Fruit fly (Drosophila melanogaster) whole organism, embryonic: ENCODE results near the gene CG15186.

Experiments used
- ATbp ChIP-seq: fragments of 200-800 bp; sonication (Bioruptor generic); optimal IDR thresholded peaks from 2 replicates; lab custom pipeline; 2017; ENCODE audit warnings: missing biosample characterization, mild to moderate bottlenecking, missing genetic modification characterization, missing genetic modification reagents
- Bdp1 ChIP-seq: fragments of 200-800 bp; sonication (Bioruptor generic); optimal IDR thresholded peaks from 3 replicates; lab custom pipeline; 2016; ENCODE audit warnings: missing biosample characterization, missing genetic modification characterization
- C15 ChIP-seq: fragments of 200-800 bp; sonication (Bioruptor generic); IDR thresholded peaks from 3 replicates; pipeline ENCODE4 v1.3.6; 2022; ENCODE audit warnings: missing biosample characterization, missing genetic modification characterization
- CG10209 ChIP-seq: fragments of 200-800 bp; sonication (Bioruptor generic); optimal IDR thresholded peaks from 3 replicates; lab custom pipeline; 2017; ENCODE audit warnings: missing biosample characterization, mild to moderate bottlenecking, missing genetic modification characterization, missing genetic modification reagents
- CG10267 ChIP-seq: fragments of 200-800 bp; sonication (Bioruptor generic); optimal IDR thresholded peaks from 2 replicates; lab custom pipeline; 2018; ENCODE audit warnings: missing biosample characterization, mild to moderate bottlenecking, missing genetic modification characterization, moderate library complexity
- CG10366 ChIP-seq: fragments of 200-800 bp; sonication (Bioruptor generic); IDR thresholded peaks from 2 replicates; pipeline ENCODE4 v1.3.6; 2022; ENCODE audit warnings: missing biosample characterization, missing genetic modification characterization
- CG10979 ChIP-seq: fragments of 200-800 bp; sonication (Bioruptor generic); optimal IDR thresholded peaks from 2 replicates; lab custom pipeline; 2018; ENCODE audit warnings: missing biosample characterization, mild to moderate bottlenecking, missing genetic modification characterization, moderate library complexity
- CG11398 ChIP-seq: fragments of 200-800 bp; sonication (Bioruptor generic); optimal IDR thresholded peaks from 2 replicates; lab custom pipeline; 2016; ENCODE audit warnings: missing biosample characterization, missing genetic modification characterization
- CG11723 ChIP-seq: fragments of 200-800 bp; sonication (Bioruptor generic); optimal IDR thresholded peaks from 2 replicates; lab custom pipeline; 2017; ENCODE audit warnings: missing biosample characterization, mild to moderate bottlenecking, missing genetic modification characterization
- CG12071 ChIP-seq: fragments of 200-800 bp; sonication (Bioruptor generic); optimal IDR thresholded peaks from 3 replicates; lab custom pipeline; 2018; ENCODE audit warnings: missing biosample characterization, mild to moderate bottlenecking, missing genetic modification characterization
- CG12236 ChIP-seq: fragments of 200-800 bp; sonication (Bioruptor generic); optimal IDR thresholded peaks from 2 replicates; lab custom pipeline; 2016; ENCODE audit warnings: missing biosample characterization, missing genetic modification characterization
- CG12391 ChIP-seq: fragments of 200-800 bp; sonication (Bioruptor generic); optimal IDR thresholded peaks from 3 replicates; lab custom pipeline; 2018; ENCODE audit warnings: missing biosample characterization, mild to moderate bottlenecking, missing genetic modification characterization, moderate library complexity
- CG13775 ChIP-seq: fragments of 200-800 bp; sonication (Bioruptor generic); optimal IDR thresholded peaks from 3 replicates; lab custom pipeline; 2017; ENCODE audit warnings: missing biosample characterization, mild to moderate bottlenecking, missing genetic modification characterization
- CG14667 ChIP-seq: fragments of 200-800 bp; sonication (Bioruptor generic); IDR thresholded peaks from 2 replicates; pipeline ENCODE4 v1.3.6; 2022; ENCODE audit warnings: missing biosample characterization, missing genetic modification characterization
- CG1529 ChIP-seq: fragments of 200-800 bp; sonication (Bioruptor generic); optimal IDR thresholded peaks from 3 replicates; lab custom pipeline; 2018; ENCODE audit warnings: missing biosample characterization, missing genetic modification characterization
- CG15601 ChIP-seq: fragments of 200-800 bp; sonication (Bioruptor generic); optimal IDR thresholded peaks from 3 replicates; lab custom pipeline; 2019; ENCODE audit warnings: missing biosample characterization, mild to moderate bottlenecking, missing genetic modification characterization, moderate library complexity
- CG16863 ChIP-seq: fragments of 200-800 bp; sonication (Bioruptor generic); optimal IDR thresholded peaks from 3 replicates; lab custom pipeline; 2016; ENCODE audit warnings: missing biosample characterization, missing genetic modification characterization
- CG17359 ChIP-seq: fragments of 200-800 bp; sonication (Bioruptor generic); optimal IDR thresholded peaks from 3 replicates; lab custom pipeline; 2018; ENCODE audit warnings: missing biosample characterization, mild to moderate bottlenecking, missing genetic modification characterization, moderate library complexity
- CG18599 ChIP-seq: fragments of 200-800 bp; sonication (Bioruptor generic); optimal IDR thresholded peaks from 3 replicates; lab custom pipeline; 2017; ENCODE audit warnings: missing biosample characterization, missing genetic modification characterization, mild to moderate bottlenecking, moderate library complexity, missing genetic modification reagents
- CG2875 ChIP-seq: fragments of 200-800 bp; sonication (Bioruptor generic); optimal IDR thresholded peaks from 2 replicates; lab custom pipeline; 2017; ENCODE audit warnings: missing biosample characterization, mild to moderate bottlenecking, missing genetic modification characterization, missing genetic modification reagents
- CG3407 ChIP-seq: fragments of 200-800 bp; sonication (Bioruptor generic); optimal IDR thresholded peaks from 2 replicates; lab custom pipeline; 2018; ENCODE audit warnings: missing biosample characterization, mild to moderate bottlenecking, missing genetic modification characterization
- CG3726 ChIP-seq: fragments of 200-800 bp; sonication (Bioruptor generic); IDR thresholded peaks from 3 replicates; pipeline ENCODE4, ENCODE4 v1.3.6; 2022; ENCODE audit warnings: missing biosample characterization, missing genetic modification characterization
- CG8281 ChIP-seq: fragments of 200-800 bp; sonication (Bioruptor generic); optimal IDR thresholded peaks from 2 replicates; lab custom pipeline; 2018; ENCODE audit warnings: missing biosample characterization, mild to moderate bottlenecking, missing genetic modification characterization, moderate library complexity
- CG9727 ChIP-seq: fragments of 200-800 bp; sonication (Bioruptor generic); optimal IDR thresholded peaks from 3 replicates; lab custom pipeline; 2017; ENCODE audit warnings: missing biosample characterization, mild to moderate bottlenecking, missing genetic modification characterization
- Deaf1 ChIP-seq: fragments of 200-800 bp; optimal IDR thresholded peaks from 3 replicates; lab custom pipeline; 2019; ENCODE audit warnings: missing biosample characterization, mild to moderate bottlenecking, missing genetic modification characterization, moderate library complexity
- Dek ChIP-seq: fragments of 200-800 bp; sonication (Bioruptor generic); optimal IDR thresholded peaks from 3 replicates; lab custom pipeline; 2019; ENCODE audit warnings: missing biosample characterization, mild to moderate bottlenecking, missing genetic modification characterization, moderate library complexity
- Dp ChIP-seq: fragments of 200-800 bp; sonication (Bioruptor generic); optimal IDR thresholded peaks from 2 replicates; lab custom pipeline; 2018; ENCODE audit warnings: missing biosample characterization, mild to moderate bottlenecking, missing genetic modification characterization, moderate library complexity
- Lhr ChIP-seq: fragments of 200-800 bp; sonication (Bioruptor generic); optimal IDR thresholded peaks from 3 replicates; lab custom pipeline; 2017; ENCODE audit warnings: mild to moderate bottlenecking, missing biosample characterization, missing genetic modification reagents, missing genetic modification characterization
- Mrtf ChIP-seq: fragments of 200-800 bp; sonication (Bioruptor generic); IDR thresholded peaks from 3 replicates; pipeline ENCODE4 v1.3.6; 2022; ENCODE audit warnings: missing biosample characterization, missing genetic modification characterization
- Nf-YB ChIP-seq: fragments of 200-800 bp; sonication (Bioruptor generic); optimal IDR thresholded peaks from 3 replicates; lab custom pipeline; 2019; ENCODE audit warnings: missing biosample characterization, mild to moderate bottlenecking, missing genetic modification characterization, moderate library complexity
- Rfx ChIP-seq: fragments of 200-800 bp; sonication (Bioruptor generic); IDR thresholded peaks from 2 replicates; pipeline ENCODE4 v1.3.6; 2022; ENCODE audit warnings: missing biosample characterization, missing genetic modification characterization
- Stat92E ChIP-seq, 3 experiments: fragments of >200 bp in 2 of 3; fragments of 200-800 bp in 1 of 3; sonication (Bioruptor generic) in 1 of 3; optimal IDR thresholded peaks; 2 replicates each; lab custom pipeline; 2017 to 2019; ENCODE audit warnings: missing biosample characterization in 3 of 3, missing genetic modification characterization in 3 of 3, mild to moderate bottlenecking in 1 of 3, moderate library complexity in 1 of 3
- TFAM ChIP-seq: fragments of 200-800 bp; sonication (Bioruptor generic); optimal IDR thresholded peaks from 2 replicates; lab custom pipeline; 2017; ENCODE audit warnings: missing biosample characterization, missing genetic modification characterization, inconsistent platforms
- cg ChIP-seq: fragments of 200-800 bp; sonication (Bioruptor generic); optimal IDR thresholded peaks from 3 replicates; lab custom pipeline; 2019; ENCODE audit warnings: missing biosample characterization, mild to moderate bottlenecking, missing genetic modification characterization, moderate library complexity
- dimm ChIP-seq: fragments of 200-800 bp; sonication (Bioruptor generic); IDR thresholded peaks from 2 replicates; pipeline ENCODE4 v1.3.6; 2022; ENCODE audit warnings: missing biosample characterization, missing genetic modification characterization
- dm ChIP-seq: fragments of 200-800 bp; sonication (Bioruptor generic); optimal IDR thresholded peaks from 3 replicates; lab custom pipeline; 2016; ENCODE audit warnings: missing biosample characterization, missing genetic modification characterization
- dpn ChIP-seq, 2 experiments: fragments of 200-800 bp; sonication (Bioruptor generic); optimal IDR thresholded peaks; 3 replicates each; lab custom pipeline; 2016; ENCODE audit warnings: missing biosample characterization in 2 of 2, missing genetic modification characterization in 2 of 2
- esg ChIP-seq: fragments of 200-800 bp; sonication (Bioruptor generic); conservative IDR thresholded peaks from 2 replicates; pipeline ENCODE4 v1.3.6; 2022; ENCODE audit warnings: missing biosample characterization, missing genetic modification characterization
- fd64A ChIP-seq: fragments of 200-800 bp; sonication (Bioruptor generic); optimal IDR thresholded peaks from 3 replicates; lab custom pipeline; 2018; ENCODE audit warnings: missing biosample characterization, mild to moderate bottlenecking, missing genetic modification characterization
- gcm ChIP-seq: fragments of 200-800 bp; sonication (Bioruptor generic); optimal IDR thresholded peaks from 2 replicates; lab custom pipeline; 2019; ENCODE audit warnings: missing biosample characterization, mild to moderate bottlenecking, missing genetic modification characterization, moderate library complexity
- gem ChIP-seq: fragments of 200-800 bp; sonication (Bioruptor generic); optimal IDR thresholded peaks from 2 replicates; lab custom pipeline; 2019; ENCODE audit warnings: missing biosample characterization, mild to moderate bottlenecking, missing genetic modification characterization, moderate library complexity
- lilli ChIP-seq: fragments of 200-800 bp; sonication (Bioruptor generic); optimal IDR thresholded peaks from 3 replicates; lab custom pipeline; 2016; ENCODE audit warnings: missing biosample characterization, missing genetic modification characterization
- lmd ChIP-seq: fragments of 200-800 bp; sonication (Bioruptor generic); IDR thresholded peaks from 2 replicates; pipeline ENCODE4 v1.3.6; 2022; ENCODE audit warnings: missing biosample characterization, missing genetic modification characterization
- oc ChIP-seq: fragments of 200-800 bp; sonication (Bioruptor generic); optimal IDR thresholded peaks from 2 replicates; lab custom pipeline; 2018; ENCODE audit warnings: missing biosample characterization, mild to moderate bottlenecking, missing genetic modification characterization, moderate library complexity
- odd ChIP-seq: fragments of 200-800 bp; sonication (Bioruptor generic); optimal IDR thresholded peaks from 2 replicates; lab custom pipeline; 2017; ENCODE audit warnings: missing biosample characterization, mild to moderate bottlenecking, missing genetic modification characterization
- pzg ChIP-seq: fragments of 200-800 bp; sonication (Bioruptor generic); optimal IDR thresholded peaks from 3 replicates; lab custom pipeline; 2018; ENCODE audit warnings: missing biosample characterization, mild to moderate bottlenecking, missing genetic modification characterization, moderate library complexity
- slp2 ChIP-seq: fragments of 200-800 bp; sonication (Bioruptor generic); optimal IDR thresholded peaks from 2 replicates; lab custom pipeline; 2016; ENCODE audit warnings: missing biosample characterization, missing genetic modification characterization
- tio ChIP-seq: fragments of 200-800 bp; sonication (Bioruptor generic); optimal IDR thresholded peaks from 2 replicates; lab custom pipeline; 2017; ENCODE audit warnings: missing biosample characterization, missing genetic modification characterization, inconsistent platforms
- usp ChIP-seq: fragments of >200 bp; optimal IDR thresholded peaks from 2 replicates; lab custom pipeline; 2017; ENCODE audit warnings: missing biosample characterization, missing genetic modification characterization

Gene CG15186

dm6 chr3R:6467646-6468350 is 10.3 kb upstream of the CG15186 start:
- TF ChIP-seq CG12391 (tag; lab: Kevin White, UChicago): peak; percentile 76
- peak; percentile 4 for TF ChIP-seq dm (GFP tag; lab: Kevin White, UChicago)
- no peak for TF ChIP-seq Dp (GFP tag; lab: Kevin White, UChicago)
- TF ChIP-seq Dek (tag; lab: Kevin White, UChicago): peak; percentile 31
- TF ChIP-seq dimm (GFP tag; lab: Robert Waterston, UW): peak; percentile 9; the same call in 1 of the 2 replicates
- no peak for TF ChIP-seq pzg (GFP tag; lab: Kevin White, UChicago)
- TF ChIP-seq CG9727 (GFP tag; lab: Kevin White, UChicago): peak; percentile 10
- TF ChIP-seq CG18599: no peak
- TF ChIP-seq CG10979 (tag; lab: Kevin White, UChicago): peak; percentile 23
- peak; percentile 58 for TF ChIP-seq CG10209 (GFP tag; lab: Kevin White, UChicago)
- peak; percentile 35 for TF ChIP-seq lmd (GFP tag; lab: Robert Waterston, UW)
- peak; percentile 60 for TF ChIP-seq esg (GFP tag; lab: Robert Waterston, UW)
- peak; percentile 31 for TF ChIP-seq CG13775 (GFP tag; lab: Kevin White, UChicago)
- peak; percentile 51 for TF ChIP-seq CG17359 (tag; lab: Kevin White, UChicago)
- TF ChIP-seq TFAM (GFP tag; lab: Kevin White, UChicago): no peak
- TF ChIP-seq Lhr (GFP tag; lab: Kevin White, UChicago): peak; percentile 34
- peak; percentile 62 for TF ChIP-seq CG16863 (GFP tag; lab: Kevin White, UChicago)
- TF ChIP-seq CG11723 (GFP tag; lab: Kevin White, UChicago): peak; percentile 21
- TF ChIP-seq cg (GFP tag; lab: Kevin White, UChicago): no peak
- TF ChIP-seq CG3726 (GFP tag; lab: Robert Waterston, UW): no peak
- TF ChIP-seq lilli (GFP tag; lab: Kevin White, UChicago): peak; percentile 41
- no peak for TF ChIP-seq CG12071 (GFP tag; lab: Kevin White, UChicago)
- peak; percentile 21 for TF ChIP-seq CG10267
- TF ChIP-seq CG11398 (GFP tag; lab: Kevin White, UChicago): peak; percentile 23
- TF ChIP-seq CG8281: peak; percentile 35
- TF ChIP-seq usp: no peak
- peak; percentile 9 for TF ChIP-seq slp2 (GFP tag; lab: Kevin White, UChicago)
- TF ChIP-seq tio (GFP tag; lab: Kevin White, UChicago): peak; percentile 17
- peak; percentile 50 for TF ChIP-seq CG2875 (GFP tag; lab: Kevin White, UChicago)
- TF ChIP-seq dpn (GFP tag; optimal IDR thresholded peaks at IDR 0.05; lab: Kevin White, UChicago): peak in 1 of 2 experiments; percentile 51
- TF ChIP-seq gcm: peak; percentile 78
- no peak for TF ChIP-seq fd64A
- TF ChIP-seq CG12236: peak; percentile 30
- peak; percentile 21; the same call in 1 of the 2 replicates for TF ChIP-seq CG10366 (GFP tag; lab: Robert Waterston, UW)
- peak; percentile 66 for TF ChIP-seq CG1529
- TF ChIP-seq CG15601: peak; percentile 85
- no peak for TF ChIP-seq Deaf1 (tag; lab: Kevin White, UChicago)
- TF ChIP-seq C15 (GFP tag; lab: Robert Waterston, UW): no peak
- TF ChIP-seq Nf-YB (GFP tag; lab: Kevin White, UChicago): peak; percentile 51
- peak; percentile 86 for TF ChIP-seq gem (tag; lab: Kevin White, UChicago)
- TF ChIP-seq ATbp (GFP tag; lab: Kevin White, UChicago): peak; percentile 1
- no peak for TF ChIP-seq CG14667 (GFP tag; lab: Robert Waterston, UW)
- no peak for TF ChIP-seq Bdp1 (GFP tag; lab: Kevin White, UChicago)
- peak in 1 of 3 experiments; percentile 7 for TF ChIP-seq Stat92E (GFP tag; optimal IDR thresholded peaks at IDR 0.05; lab: Kevin White, UChicago)
- TF ChIP-seq oc (tag; lab: Kevin White, UChicago): peak; percentile 59
- peak; percentile 35 for TF ChIP-seq CG3407 (GFP tag; lab: Kevin White, UChicago)
- no peak for TF ChIP-seq Rfx (GFP tag; lab: Robert Waterston, UW)
- peak; percentile 53 for TF ChIP-seq odd
- no peak for TF ChIP-seq Mrtf (GFP tag; lab: Robert Waterston, UW)
